Worm (Caenorhabditis elegans) whole organism, mixed stage, embryonic: ENCODE data around the gene T23F2.2.

ENCODE experiments used
- M03D4.4 ChIP-seq: sonication (generic microtip); optimal IDR thresholded peaks from 2 replicates; lab custom pipeline; 2017; ENCODE audit warnings: mild to moderate bottlenecking, missing genetic modification characterization, missing compliant biosample characterization
- bed-3 ChIP-seq: fragments of 200-800 bp; sonication (Bioruptor generic); optimal IDR thresholded peaks from 3 replicates; lab custom pipeline; 2018; ENCODE audit warnings: mild to moderate bottlenecking, missing genetic modification characterization, moderate library complexity, missing compliant biosample characterization
- blmp-1 ChIP-seq: fragments of 150-350 bp; optimal IDR thresholded peaks from 2 replicates; lab custom pipeline; 2014; ENCODE audit warnings: missing biosample characterization, missing genetic modification characterization
- ceh-43 ChIP-seq: fragments of 200-800 bp; sonication (Bioruptor generic); optimal IDR thresholded peaks from 2 replicates; lab custom pipeline; 2018; ENCODE audit warnings: mild to moderate bottlenecking, missing genetic modification characterization, moderate library complexity, missing compliant biosample characterization
- ces-1 ChIP-seq: fragments of 150-350 bp; optimal IDR thresholded peaks from 2 replicates; lab custom pipeline; 2014; ENCODE audit warnings: missing biosample characterization, missing genetic modification reagents, missing genetic modification characterization
- cnd-1 ChIP-seq: fragments of 200-800 bp; sonication (Bioruptor generic); optimal IDR thresholded peaks from 2 replicates; lab custom pipeline; 2018; ENCODE audit warnings: mild to moderate bottlenecking, missing genetic modification characterization, missing compliant biosample characterization
- drap-1 ChIP-seq: fragments of 200-800 bp; sonication (Bioruptor generic); optimal IDR thresholded peaks from 3 replicates; lab custom pipeline; 2018; ENCODE audit warnings: mild to moderate bottlenecking, missing genetic modification characterization, missing compliant biosample characterization
- elt-1 ChIP-seq: sonication (generic microtip); optimal IDR thresholded peaks from 2 replicates; lab custom pipeline; 2017; ENCODE audit warnings: missing genetic modification characterization, mild to moderate bottlenecking, missing compliant biosample characterization, antibody characterized with exemption, moderate library complexity, borderline replicate concordance; ENCODE audit not compliant: insufficient read depth
- elt-3 ChIP-seq: fragments of 150-350 bp; optimal IDR thresholded peaks from 2 replicates; lab custom pipeline; 2014; ENCODE audit warnings: missing biosample characterization, missing genetic modification characterization
- ham-2 ChIP-seq: fragments of 200-800 bp; sonication (Bioruptor generic); optimal IDR thresholded peaks from 2 replicates; lab custom pipeline; 2018; ENCODE audit warnings: mild to moderate bottlenecking, missing genetic modification characterization, missing compliant biosample characterization
- hlh-1 ChIP-seq: fragments of 150-350 bp; optimal IDR thresholded peaks from 2 replicates; lab custom pipeline; 2014; ENCODE audit warnings: missing biosample characterization, missing genetic modification reagents, missing genetic modification characterization
- lin-13 ChIP-seq: fragments of 150-350 bp; optimal IDR thresholded peaks from 2 replicates; lab custom pipeline; 2014; ENCODE audit warnings: missing biosample characterization, missing genetic modification characterization
- lin-32 ChIP-seq: fragments of 200-800 bp; sonication (Bioruptor generic); optimal IDR thresholded peaks from 2 replicates; lab custom pipeline; 2018; ENCODE audit warnings: mild to moderate bottlenecking, missing genetic modification characterization, missing compliant biosample characterization
- mab-5 ChIP-seq: fragments of 150-350 bp; optimal IDR thresholded peaks from 2 replicates; lab custom pipeline; 2014; ENCODE audit warnings: missing biosample characterization, missing genetic modification characterization
- mep-1 ChIP-seq: fragments of 150-350 bp; optimal IDR thresholded peaks from 2 replicates; lab custom pipeline; 2017; ENCODE audit warnings: missing biosample characterization, missing genetic modification reagents, missing genetic modification characterization, inconsistent platforms
- mls-2 ChIP-seq: sonication (generic microtip); optimal IDR thresholded peaks from 2 replicates; lab custom pipeline; 2016; ENCODE audit warnings: mild to moderate bottlenecking, missing genetic modification characterization, moderate library complexity, missing compliant biosample characterization
- nhr-12 ChIP-seq: fragments of 150-350 bp; optimal IDR thresholded peaks from 2 replicates; lab custom pipeline; 2014; ENCODE audit warnings: missing biosample characterization, missing genetic modification characterization
- nhr-2 ChIP-seq: fragments of 150-350 bp; optimal IDR thresholded peaks from 2 replicates; lab custom pipeline; 2014; ENCODE audit warnings: missing biosample characterization, missing genetic modification characterization
- nhr-237 ChIP-seq: fragments of 150-350 bp; optimal IDR thresholded peaks from 2 replicates; lab custom pipeline; 2014; ENCODE audit warnings: missing biosample characterization, missing genetic modification characterization
- nhr-28 ChIP-seq: fragments of 150-350 bp; optimal IDR thresholded peaks from 2 replicates; lab custom pipeline; 2014; ENCODE audit warnings: missing biosample characterization, missing genetic modification characterization
- nhr-76 ChIP-seq: sonication (generic microtip); optimal IDR thresholded peaks from 2 replicates; lab custom pipeline; 2017; ENCODE audit warnings: missing biosample characterization, missing genetic modification characterization
- sem-2 ChIP-seq: fragments of 200-800 bp; sonication (Bioruptor generic); optimal IDR thresholded peaks from 2 replicates; lab custom pipeline; 2018; ENCODE audit warnings: mild to moderate bottlenecking, missing genetic modification characterization, missing compliant biosample characterization
- sptf-1 ChIP-seq: sonication (generic microtip); optimal IDR thresholded peaks from 2 replicates; lab custom pipeline; 2017; ENCODE audit warnings: mild to moderate bottlenecking, missing genetic modification characterization, moderate library complexity, missing compliant biosample characterization
- tbx-8 ChIP-seq: fragments of 200-800 bp; sonication (Bioruptor generic); optimal IDR thresholded peaks from 2 replicates; lab custom pipeline; 2018; ENCODE audit warnings: mild to moderate bottlenecking, missing genetic modification characterization, moderate library complexity, missing compliant biosample characterization
- unc-39 ChIP-seq: fragments of 150-350 bp; optimal IDR thresholded peaks from 2 replicates; lab custom pipeline; 2014; ENCODE audit warnings: missing biosample characterization, missing genetic modification characterization
- unc-62 ChIP-seq: fragments of 150-350 bp; optimal IDR thresholded peaks from 2 replicates; lab custom pipeline; 2014; ENCODE audit warnings: missing biosample characterization, missing genetic modification reagents, missing genetic modification characterization
- zip-8 ChIP-seq: fragments of 150-350 bp; optimal IDR thresholded peaks from 2 replicates; lab custom pipeline; 2014; ENCODE audit warnings: missing biosample characterization, missing genetic modification characterization
- ztf-11 ChIP-seq: fragments of 150-350 bp; optimal IDR thresholded peaks from 2 replicates; lab custom pipeline; 2014; ENCODE audit warnings: missing biosample characterization, missing genetic modification characterization

Gene T23F2.2

DNA sequence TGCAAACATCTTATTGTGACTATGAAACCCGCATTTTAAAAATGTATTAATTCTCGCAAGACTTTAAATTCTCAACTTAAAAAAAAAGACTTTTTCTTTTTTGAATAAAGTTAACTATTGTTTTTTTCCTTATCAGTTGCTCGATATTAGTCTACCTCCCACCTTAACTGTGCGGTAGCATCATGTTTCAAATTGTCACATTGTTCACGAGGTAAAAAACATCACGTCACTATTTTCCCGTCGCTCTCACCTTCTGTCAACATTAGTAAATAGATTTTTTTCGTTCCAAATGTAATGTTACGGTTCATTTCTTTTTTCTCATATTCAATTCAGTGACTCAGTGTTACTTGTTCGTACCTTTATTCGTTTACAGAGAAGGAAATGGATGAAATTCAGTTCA, 11.3 kb upstream of the T23F2.2 start:
- TF ChIP-seq lin-32 (GFP tag; lab: Kevin White, UChicago) (no peak), zip-8 (tag; lab: Kevin White, UChicago) (no peak)
- TF ChIP-seq, all 35 proteins: peak for 0

DNA sequence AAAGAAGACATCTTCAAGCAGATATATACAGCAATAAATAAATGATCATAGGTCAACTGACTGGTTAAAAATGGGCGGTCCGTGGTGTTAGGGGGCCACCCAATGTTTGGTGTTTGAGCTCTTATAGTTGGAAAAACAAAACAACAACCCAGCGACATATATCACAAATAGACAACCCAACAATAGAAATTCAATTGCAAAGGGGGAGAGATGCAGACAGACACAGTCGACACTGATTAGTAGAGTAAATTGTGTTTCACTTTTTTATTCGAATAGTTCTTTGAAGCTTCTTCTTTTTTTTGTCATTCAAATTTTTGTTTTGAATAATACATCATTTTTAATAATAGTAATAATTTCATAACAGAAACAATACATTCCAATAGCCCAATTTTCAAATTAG, 10.4 kb upstream of the T23F2.2 start:
- TF ChIP-seq drap-1 (GFP tag; lab: Kevin White, UChicago) (no peak), M03D4.4 (tag; lab: Kevin White, UChicago) (no peak), unc-62 (no peak), sptf-1 (tag; lab: Kevin White, UChicago) (no peak), elt-1 (tag; lab: Kevin White, UChicago) (no peak), nhr-237 (tag; lab: Kevin White, UChicago) (no peak), cnd-1 (tag; lab: Kevin White, UChicago) (no peak), ces-1 (GFP tag; lab: Kevin White, UChicago) (peak; percentile 92)

DNA sequence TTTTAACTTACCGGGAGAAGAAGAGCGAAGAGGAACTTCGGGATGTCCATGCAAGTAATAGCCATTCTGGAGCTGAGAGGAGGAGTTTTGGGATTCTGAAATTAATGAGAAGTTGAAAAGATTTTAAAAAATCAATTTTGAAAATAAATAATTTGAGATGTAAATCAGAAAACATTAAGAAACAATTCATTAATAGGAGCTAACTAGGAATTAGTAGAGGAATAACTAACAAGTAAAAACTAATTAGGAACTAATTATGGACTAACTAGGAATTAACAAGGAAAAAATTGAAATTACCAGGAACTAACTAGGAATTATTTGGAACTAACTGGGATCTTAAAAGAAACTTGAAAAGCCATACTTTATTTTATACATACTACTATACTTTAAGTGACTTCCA, 9.9 kb upstream of the T23F2.2 start, which contains the start of gene T23F2.4:
Gene T23F2.4 (minus strand): TSS at position 101 of the 400 bp plus-strand sequence.
- no peak for TF ChIP-seq mep-1 (tag; lab: Kevin White, UChicago)
- no peak for TF ChIP-seq sptf-1 (tag; lab: Kevin White, UChicago)
- TF ChIP-seq lin-32 (GFP tag; lab: Kevin White, UChicago), result no peak
- no peak for TF ChIP-seq ces-1 (GFP tag; lab: Kevin White, UChicago)
- no peak for TF ChIP-seq tbx-8
- TF ChIP-seq ham-2 (GFP tag; lab: Kevin White, UChicago), result no peak
- TF ChIP-seq elt-1 (tag; lab: Kevin White, UChicago), result no peak
- TF ChIP-seq bed-3 (GFP tag; lab: Kevin White, UChicago), result no peak
- TF ChIP-seq hlh-1 (tag; lab: Kevin White, UChicago), result no peak
- no peak for TF ChIP-seq mab-5
- TF ChIP-seq nhr-12 (tag; lab: Kevin White, UChicago), result no peak
- no peak for TF ChIP-seq mls-2 (tag; lab: Kevin White, UChicago)
- no peak for TF ChIP-seq elt-3 (tag; lab: Kevin White, UChicago)
- TF ChIP-seq, all 35 proteins: peak for 0

DNA sequence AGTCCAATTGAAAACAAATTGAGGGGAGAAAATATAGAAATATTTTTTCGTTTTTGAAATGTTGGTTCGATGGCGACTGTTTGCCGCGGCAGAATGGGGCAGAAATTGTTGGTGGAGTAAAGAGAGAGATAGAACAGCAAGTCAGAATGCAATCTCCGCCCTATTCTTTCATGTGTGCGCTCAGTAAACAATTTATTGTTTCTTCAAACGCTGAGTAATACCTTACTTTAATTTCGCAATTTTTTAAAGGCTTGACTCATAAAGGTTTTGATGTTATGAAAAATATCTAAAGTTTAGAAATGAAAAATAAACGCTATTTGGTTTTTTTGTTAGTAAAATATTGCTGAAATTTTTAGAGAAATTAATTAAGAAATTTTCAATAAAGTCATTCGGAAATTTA, 9.3 kb upstream of the T23F2.2 start:
- TF ChIP-seq zip-8 (tag; lab: Kevin White, UChicago) (no peak), unc-62 (no peak), ces-1 (GFP tag; lab: Kevin White, UChicago) (peak; percentile 31), cnd-1 (tag; lab: Kevin White, UChicago) (no peak), sem-2 (no peak), nhr-12 (tag; lab: Kevin White, UChicago) (no peak)

DNA sequence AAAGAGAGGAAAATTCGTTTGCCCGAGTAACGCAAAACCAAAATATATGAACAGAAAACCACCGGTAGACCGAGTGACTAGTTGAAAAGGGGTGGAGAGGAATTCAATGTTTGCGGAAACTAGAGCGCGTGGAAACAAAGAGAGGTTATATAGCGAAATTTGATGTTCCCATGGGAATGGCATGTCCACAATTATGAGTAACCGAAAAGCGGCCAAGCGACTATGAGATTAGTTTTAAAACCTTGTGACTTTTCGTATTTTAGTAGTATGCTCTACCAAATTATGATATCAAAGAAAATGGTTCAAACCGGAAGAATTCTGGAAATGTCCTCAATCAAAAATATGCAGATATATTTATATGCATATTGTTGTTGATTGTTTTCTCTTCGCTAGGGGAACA, 7.7 kb upstream of the T23F2.2 start:
- TF ChIP-seq ces-1 (GFP tag; lab: Kevin White, UChicago) (peak; percentile 35), nhr-12 (tag; lab: Kevin White, UChicago) (no peak)
- TF ChIP-seq, all 35 proteins: peak for 1

DNA sequence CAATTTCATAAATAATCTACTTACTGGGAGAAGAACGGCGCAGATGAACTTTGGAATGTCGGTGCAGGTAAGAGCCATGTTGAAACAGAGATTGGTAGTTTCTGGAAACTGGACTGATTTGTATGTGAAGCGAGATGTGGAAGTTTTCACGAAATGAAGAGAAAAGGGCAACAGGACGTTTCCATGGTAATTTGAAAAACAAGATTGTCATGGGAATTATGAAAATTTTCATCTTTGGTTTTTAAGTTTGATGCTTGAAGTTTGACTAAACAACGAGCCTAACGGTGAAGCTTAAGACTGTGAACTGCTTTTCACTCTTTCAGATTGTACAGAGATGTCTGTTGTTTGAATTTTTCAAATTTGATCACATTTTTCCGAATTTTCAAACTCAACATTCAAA, 7.2 kb upstream of the T23F2.2 start, which contains the start of gene T23F2.3:
Gene T23F2.3 (minus strand): TSS at position 101 of the 400 bp plus-strand sequence.
- TF ChIP-seq M03D4.4 (tag; lab: Kevin White, UChicago), result no peak
- TF ChIP-seq lin-13 (tag; lab: Kevin White, UChicago), result no peak
- no peak for TF ChIP-seq sem-2
- no peak for TF ChIP-seq elt-1 (tag; lab: Kevin White, UChicago)
- no peak for TF ChIP-seq ces-1 (GFP tag; lab: Kevin White, UChicago)
- TF ChIP-seq nhr-12 (tag; lab: Kevin White, UChicago), result no peak
- TF ChIP-seq blmp-1 (tag; lab: Kevin White, UChicago), result no peak
- TF ChIP-seq unc-39 (tag; lab: Kevin White, UChicago), result no peak
- TF ChIP-seq nhr-2 (tag; lab: Kevin White, UChicago), result no peak
- no peak for TF ChIP-seq ceh-43
- no peak for TF ChIP-seq nhr-237 (tag; lab: Kevin White, UChicago)
- TF ChIP-seq nhr-76, result no peak
- TF ChIP-seq nhr-28, result no peak
- no peak for TF ChIP-seq elt-3 (tag; lab: Kevin White, UChicago)
- no peak for TF ChIP-seq mep-1 (tag; lab: Kevin White, UChicago)
- TF ChIP-seq ztf-11, result no peak
- no peak for TF ChIP-seq zip-8 (tag; lab: Kevin White, UChicago)
- no peak for TF ChIP-seq lin-32 (GFP tag; lab: Kevin White, UChicago)
